Fruit fly (Drosophila melanogaster) whole organism, adult: ENCODE measurements around the gene CG12010.
A peak's percentile ranks its signal among the peaks of the same experiment; 100 is the strongest.

Experiments
- CG11617 ChIP-seq: fragments of 200-800 bp; sonication (Bioruptor generic); optimal IDR thresholded peaks from 2 replicates; lab custom pipeline; 2017; ENCODE audit warnings: mild to moderate bottlenecking, missing biosample characterization, missing genetic modification reagents, missing genetic modification characterization
- CG12768 ChIP-seq: fragments of 200-800 bp; sonication (Bioruptor generic); optimal IDR thresholded peaks from 2 replicates; lab custom pipeline; 2017; ENCODE audit warnings: missing biosample characterization, missing genetic modification characterization, mild to moderate bottlenecking, moderate library complexity, missing genetic modification reagents
- CG33017 ChIP-seq: fragments of 200-800 bp; sonication (Bioruptor generic); optimal IDR thresholded peaks from 2 replicates; lab custom pipeline; 2018; ENCODE audit warnings: missing biosample characterization, mild to moderate bottlenecking, missing genetic modification characterization, moderate library complexity
- CG7045 ChIP-seq: fragments of 200-800 bp; sonication (Bioruptor generic); optimal IDR thresholded peaks from 2 replicates; lab custom pipeline; 2017; ENCODE audit warnings: missing biosample characterization, mild to moderate bottlenecking, missing genetic modification characterization
- CG7101 ChIP-seq: fragments of 200-800 bp; sonication (Bioruptor generic); optimal IDR thresholded peaks from 2 replicates; lab custom pipeline; 2018; ENCODE audit warnings: missing biosample characterization, mild to moderate bottlenecking, missing genetic modification characterization, moderate library complexity
- Clk ChIP-seq: fragments of 200-800 bp; sonication (Bioruptor generic); optimal IDR thresholded peaks from 2 replicates; lab custom pipeline; 2017; ENCODE audit warnings: missing biosample characterization, missing genetic modification characterization
- Crg-1 ChIP-seq: fragments of 200-800 bp; sonication (Bioruptor generic); optimal IDR thresholded peaks from 2 replicates; lab custom pipeline; 2016; ENCODE audit warnings: missing biosample characterization, missing genetic modification characterization
- bab1 ChIP-seq: fragments of 200-800 bp; sonication (Bioruptor generic); optimal IDR thresholded peaks from 3 replicates; lab custom pipeline; 2019; ENCODE audit warnings: missing biosample characterization, mild to moderate bottlenecking, missing genetic modification characterization, moderate library complexity
- cic ChIP-seq: fragments of 200-800 bp; sonication (Bioruptor generic); optimal IDR thresholded peaks from 2 replicates; lab custom pipeline; 2017; ENCODE audit warnings: missing biosample characterization, mild to moderate bottlenecking, missing genetic modification characterization, moderate library complexity
- kay ChIP-seq: fragments of 200-800 bp; sonication (Bioruptor generic); peaks from one replicate; lab custom pipeline; 2016; ENCODE audit warnings: missing biosample characterization, missing genetic modification characterization, borderline replicate concordance
- ovo ChIP-seq: fragments of 200-800 bp; sonication (Bioruptor generic); optimal IDR thresholded peaks from 2 replicates; lab custom pipeline; 2016; ENCODE audit warnings: missing biosample characterization, missing genetic modification characterization

DNA sequence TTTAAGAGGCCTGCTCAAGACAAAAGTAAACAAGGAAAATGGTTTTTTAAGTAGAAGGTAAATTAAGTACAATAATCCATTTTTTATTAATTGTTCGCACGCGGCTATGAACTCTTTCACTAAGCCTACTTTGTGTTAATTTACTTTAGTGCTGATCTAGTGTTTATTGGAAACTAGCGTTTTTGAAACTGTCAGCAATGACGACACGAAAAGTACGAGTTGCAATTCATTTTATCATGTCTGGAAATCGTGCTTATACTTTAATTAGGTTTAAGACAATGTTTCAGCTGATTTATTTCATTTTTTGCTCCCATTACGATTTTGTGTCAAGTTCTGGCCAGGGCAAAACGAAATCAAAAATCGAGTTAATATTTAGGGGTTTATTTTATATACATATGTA, 34.1 kb downstream of the CG12010 start:
- TF ChIP-seq CG33017: no peak
- peak; percentile 70 for TF ChIP-seq kay (GFP tag; lab: Kevin White, UChicago)
- TF ChIP-seq CG12768 (GFP tag; lab: Kevin White, UChicago): no peak
- no peak for TF ChIP-seq bab1 (GFP tag; lab: Kevin White, UChicago)
- no peak for TF ChIP-seq Clk
- TF ChIP-seq CG7045: no peak
- TF ChIP-seq ovo (GFP tag; lab: Kevin White, UChicago): no peak
- TF ChIP-seq cic (GFP tag; lab: Kevin White, UChicago): no peak
- no peak for TF ChIP-seq CG7101
- TF ChIP-seq CG11617 (GFP tag; lab: Kevin White, UChicago): no peak
- no peak for TF ChIP-seq Crg-1 (GFP tag; lab: Kevin White, UChicago)
